Fruit fly (Drosophila melanogaster): ENCODE measurements around the gene EMC2B.

DNA sequence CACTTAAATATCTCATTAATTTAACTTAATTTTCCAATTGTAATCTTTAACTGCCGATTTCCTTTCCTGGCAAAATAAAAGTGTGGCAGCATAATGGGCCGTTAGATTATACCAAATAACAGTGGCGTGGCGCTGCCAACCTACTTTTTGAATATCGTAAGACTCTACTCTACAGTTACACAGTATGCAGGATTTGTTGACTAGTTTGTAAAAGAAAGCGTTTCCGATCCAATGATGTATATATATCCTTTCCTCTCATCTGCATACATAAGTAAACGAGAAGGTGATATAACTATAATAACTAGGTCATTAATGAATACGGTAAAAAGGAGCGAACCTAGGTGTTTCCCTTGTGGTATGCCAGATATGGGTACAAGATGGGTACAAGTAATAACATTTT lies at the start of gene EMC2B:
- no peak for TF ChIP-seq sob (GFP tag; IDR thresholded peaks at IDR 0.05)
- no peak for TF ChIP-seq CG11247 (GFP tag; IDR thresholded peaks at IDR 0.05)
- TF ChIP-seq CG9817 (tag; optimal IDR thresholded peaks at IDR 0.05), result peak; percentile 43
- no peak for TF ChIP-seq CG11695 (GFP tag; IDR thresholded peaks at IDR 0.05)
